Fruit fly (Drosophila melanogaster): ENCODE measurements around the gene odd.

The odd gene

DNA sequence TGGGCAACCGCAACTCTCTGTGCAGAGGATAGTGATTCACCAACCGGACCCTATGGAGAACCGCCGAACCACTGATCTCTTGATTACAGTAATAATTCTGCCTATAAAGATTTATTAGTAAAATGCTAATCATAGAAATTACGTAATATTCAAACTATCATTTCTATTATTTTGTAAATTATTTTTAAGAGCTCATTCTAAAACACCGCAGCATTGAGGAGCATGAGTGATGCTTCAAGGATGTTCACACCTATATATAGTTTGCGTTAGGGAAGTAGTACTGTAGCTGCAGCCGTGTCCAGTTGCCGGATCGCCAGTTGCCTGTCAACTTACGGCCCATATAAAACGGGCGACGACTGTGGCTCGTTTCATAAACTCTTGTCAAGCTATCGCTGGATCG is 49.1 kb downstream of the odd start:
- TF ChIP-seq Vsx2 (GFP tag; optimal IDR thresholded peaks at IDR 0.05; ENCODE audit: partially characterized antibody) (no peak), fru (GFP tag; optimal IDR thresholded peaks at IDR 0.05) (peak; percentile 9)

DNA sequence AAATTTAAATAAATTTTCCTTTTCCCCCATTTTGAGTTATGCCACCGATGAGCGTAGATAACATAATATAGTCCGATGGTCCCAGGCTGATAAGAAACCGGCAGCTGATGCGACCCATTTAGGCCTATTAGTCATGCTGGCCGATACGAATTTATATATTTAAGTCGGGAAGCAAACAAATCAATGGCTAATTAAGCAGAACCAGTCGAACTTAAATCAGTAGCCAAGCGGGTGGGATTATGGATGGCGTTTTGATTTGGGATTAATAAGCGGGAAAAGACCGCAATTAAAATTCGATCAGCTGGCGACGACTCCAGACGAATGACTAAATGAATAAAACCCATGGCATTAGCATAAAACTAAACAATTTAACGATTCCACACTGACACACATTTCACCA is 49.6 kb downstream of the odd start:
- TF ChIP-seq jim (GFP tag; optimal IDR thresholded peaks at IDR 0.05), result no peak
- no peak for TF ChIP-seq rgr (GFP tag; optimal IDR thresholded peaks at IDR 0.05)

DNA sequence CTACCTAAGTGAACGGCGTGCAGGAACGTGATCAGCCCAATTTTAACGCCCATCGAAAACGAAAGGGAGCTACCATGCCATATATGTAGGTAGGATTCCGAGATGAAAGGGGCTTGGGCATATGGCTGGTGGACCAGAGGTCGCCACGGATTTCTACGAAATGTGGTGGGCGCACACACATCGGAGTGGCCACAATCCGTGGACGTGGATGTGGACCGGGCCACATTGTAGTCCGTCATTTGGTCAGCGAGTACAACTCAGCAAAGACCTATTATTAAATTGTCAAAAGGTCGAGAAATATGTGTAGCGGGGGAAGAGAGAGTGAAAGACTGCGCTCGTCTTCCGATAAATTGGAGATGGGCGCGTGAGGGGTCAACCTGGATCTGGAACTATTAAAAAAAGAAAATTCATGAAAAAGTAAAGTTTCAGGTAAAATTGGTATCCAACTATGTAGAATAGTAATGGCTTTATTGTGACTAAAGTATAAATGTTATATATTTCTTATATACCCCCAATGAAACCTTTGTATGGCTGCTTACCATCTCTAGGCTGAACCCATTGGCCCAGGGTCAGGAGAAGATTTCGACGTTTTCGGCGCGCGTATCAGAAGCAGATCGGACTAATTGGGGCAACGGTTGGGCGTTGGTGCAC is 51.0 kb downstream of the odd start:
- TF ChIP-seq foxo (GFP tag; optimal IDR thresholded peaks at IDR 0.05) (peak in 1 of 2 experiments; percentile 42), HLH106 (tag; optimal IDR thresholded peaks at IDR 0.05) (peak; percentile 6), sage (GFP tag; optimal IDR thresholded peaks at IDR 0.05) (no peak), dmrt93B (GFP tag; optimal IDR thresholded peaks at IDR 0.05) (no peak), h (GFP tag; optimal IDR thresholded peaks at IDR 0.05) (peak; percentile 41), dsf (GFP tag; optimal IDR thresholded peaks at IDR 0.05; ENCODE audit: borderline replicate concordance) (no peak), fru (GFP tag; optimal IDR thresholded peaks at IDR 0.05) (peak; percentile 3)
